Fruit fly (Drosophila melanogaster) whole organism, embryonic: Measurements from ENCODE around the gene CG7634.

Source experiments
- B-H1 ChIP-seq: fragments of 200-800 bp; sonication (Bioruptor generic); IDR thresholded peaks from 3 replicates; pipeline ENCODE4 v1.3.6; 2022; ENCODE audit warnings: missing biosample characterization, missing genetic modification characterization
- Bteb2 ChIP-seq: fragments of 200-800 bp; sonication (Bioruptor generic); optimal IDR thresholded peaks from 2 replicates; lab custom pipeline; 2016; ENCODE audit warnings: missing biosample characterization, missing genetic modification characterization
- CG12071 ChIP-seq: fragments of 200-800 bp; sonication (Bioruptor generic); optimal IDR thresholded peaks from 3 replicates; lab custom pipeline; 2018; ENCODE audit warnings: missing biosample characterization, mild to moderate bottlenecking, missing genetic modification characterization
- CG14441 ChIP-seq: fragments of 200-800 bp; sonication (Bioruptor generic); IDR thresholded peaks from 2 replicates; pipeline ENCODE4 v1.3.6; 2022; ENCODE audit warnings: missing biosample characterization, missing genetic modification characterization
- CG16779 ChIP-seq: fragments of 200-800 bp; sonication (Bioruptor generic); IDR thresholded peaks from 2 replicates; pipeline ENCODE4 v1.3.6; 2022; ENCODE audit warnings: missing biosample characterization, missing genetic modification characterization
- CG17359 ChIP-seq: fragments of 200-800 bp; sonication (Bioruptor generic); optimal IDR thresholded peaks from 3 replicates; lab custom pipeline; 2018; ENCODE audit warnings: missing biosample characterization, mild to moderate bottlenecking, missing genetic modification characterization, moderate library complexity
- CG2202 ChIP-seq: fragments of 200-800 bp; sonication (Bioruptor generic); optimal IDR thresholded peaks from 2 replicates; lab custom pipeline; 2018; ENCODE audit warnings: missing biosample characterization, mild to moderate bottlenecking, missing genetic modification characterization
- CG30020 ChIP-seq: fragments of 200-800 bp; optimal IDR thresholded peaks from 2 replicates; lab custom pipeline; 2019; ENCODE audit warnings: missing biosample characterization, mild to moderate bottlenecking, missing genetic modification characterization, moderate library complexity
- CG3163 ChIP-seq: fragments of 200-800 bp; sonication (Bioruptor generic); optimal IDR thresholded peaks from 3 replicates; lab custom pipeline; 2016; ENCODE audit warnings: missing biosample characterization, missing genetic modification characterization
- CG33557 ChIP-seq: fragments of 200-800 bp; sonication (Bioruptor generic); optimal IDR thresholded peaks from 2 replicates; lab custom pipeline; 2019; ENCODE audit warnings: missing biosample characterization, mild to moderate bottlenecking, missing genetic modification characterization, moderate library complexity
- CG4617 ChIP-seq: fragments of 200-800 bp; sonication (Bioruptor generic); optimal IDR thresholded peaks from 3 replicates; lab custom pipeline; 2016; ENCODE audit warnings: missing biosample characterization, missing genetic modification characterization, borderline replicate concordance
- CG7963 ChIP-seq: fragments of 200-800 bp; sonication (Bioruptor generic); IDR thresholded peaks from 3 replicates; pipeline ENCODE4 v1.3.6; 2022; ENCODE audit warnings: missing biosample characterization, missing genetic modification characterization; ENCODE audit not compliant: partially characterized antibody
- CG8478 ChIP-seq: fragments of >200 bp; optimal IDR thresholded peaks from 2 replicates; lab custom pipeline; 2018
- CG9817 ChIP-seq: fragments of 200-800 bp; sonication (Bioruptor generic); optimal IDR thresholded peaks from 2 replicates; lab custom pipeline; 2018; ENCODE audit warnings: missing biosample characterization, mild to moderate bottlenecking, missing genetic modification characterization, moderate library complexity
- CG9876 ChIP-seq: fragments of 200-800 bp; sonication (Bioruptor generic); optimal IDR thresholded peaks from 2 replicates; lab custom pipeline; 2016; ENCODE audit warnings: missing biosample characterization, missing genetic modification characterization
- D19B ChIP-seq: fragments of 200-800 bp; sonication (Bioruptor generic); optimal IDR thresholded peaks from 2 replicates; lab custom pipeline; 2017; ENCODE audit warnings: missing biosample characterization, mild to moderate bottlenecking, missing genetic modification characterization
- Dref ChIP-seq: fragments of 200-800 bp; sonication (Bioruptor generic); IDR thresholded peaks from 2 replicates; pipeline ENCODE4 v1.3.6; 2022; ENCODE audit warnings: missing biosample characterization, missing genetic modification characterization
- Drgx ChIP-seq: fragments of 200-800 bp; sonication (Bioruptor generic); IDR thresholded peaks from 2 replicates; pipeline ENCODE4 v1.3.6; 2022; ENCODE audit warnings: missing biosample characterization, missing genetic modification characterization
- E2f2 ChIP-seq: fragments of 200-800 bp; sonication (Bioruptor generic); IDR thresholded peaks from 2 replicates; pipeline ENCODE4 v1.3.6; 2022; ENCODE audit warnings: missing biosample characterization, missing genetic modification characterization
- Ets65A ChIP-seq: fragments of 200-800 bp; sonication (Bioruptor generic); peaks from one replicate; lab custom pipeline; 2016; ENCODE audit warnings: missing biosample characterization, missing genetic modification characterization
- Fer3 ChIP-seq: fragments of 200-800 bp; sonication (Bioruptor generic); optimal IDR thresholded peaks from 2 replicates; lab custom pipeline; 2018; ENCODE audit warnings: missing biosample characterization, mild to moderate bottlenecking, missing genetic modification characterization, moderate library complexity
- HLH54F ChIP-seq: fragments of 200-800 bp; sonication (Bioruptor generic); optimal IDR thresholded peaks from 3 replicates; lab custom pipeline; 2016; ENCODE audit warnings: missing biosample characterization, missing genetic modification characterization
- HmgZ ChIP-seq: fragments of 200-800 bp; sonication (Bioruptor generic); optimal IDR thresholded peaks from 2 replicates; lab custom pipeline; 2018; ENCODE audit warnings: missing biosample characterization, mild to moderate bottlenecking, missing genetic modification characterization
- Jarid2 ChIP-seq: fragments of 200-800 bp; sonication (Bioruptor generic); optimal IDR thresholded peaks from 3 replicates; lab custom pipeline; 2017; ENCODE audit warnings: mild to moderate bottlenecking, missing biosample characterization, missing genetic modification reagents, missing genetic modification characterization
- MTF-1 ChIP-seq: fragments of 200-800 bp; sonication (Bioruptor generic); optimal IDR thresholded peaks from 2 replicates; lab custom pipeline; 2018; ENCODE audit warnings: missing biosample characterization, mild to moderate bottlenecking, missing genetic modification characterization, borderline replicate concordance
- Med ChIP-seq: fragments of 200-800 bp; sonication (Bioruptor generic); peaks from one replicate; lab custom pipeline; 2016; ENCODE audit warnings: missing biosample characterization, missing genetic modification characterization, mild to moderate bottlenecking, inconsistent platforms, moderate library complexity
- NC2β ChIP-seq: fragments of 200-800 bp; sonication (Bioruptor generic); optimal IDR thresholded peaks from 2 replicates; lab custom pipeline; 2016; ENCODE audit warnings: missing biosample characterization, missing genetic modification characterization
- Pdp1 ChIP-seq, 2 experiments: fragments of 200-800 bp; sonication (Bioruptor generic); optimal IDR thresholded peaks; 3 replicates each; lab custom pipeline; 2016; ENCODE audit warnings: missing biosample characterization in 2 of 2, missing genetic modification characterization in 2 of 2, mild to moderate bottlenecking in 1 of 2, moderate library complexity in 1 of 2
- Scr ChIP-seq: fragments of 200-800 bp; sonication (Bioruptor generic); IDR thresholded peaks from 2 replicates; pipeline ENCODE4 v1.3.6; 2022; ENCODE audit warnings: missing biosample characterization, missing genetic modification characterization; ENCODE audit not compliant: partially characterized antibody
- bab2 ChIP-seq: fragments of 200-800 bp; sonication (Bioruptor generic); optimal IDR thresholded peaks from 2 replicates; lab custom pipeline; 2016; ENCODE audit warnings: missing biosample characterization, missing genetic modification characterization
- cas ChIP-seq: fragments of 200-800 bp; sonication (Bioruptor generic); IDR thresholded peaks from 2 replicates; pipeline ENCODE4 v1.3.6; 2022; ENCODE audit warnings: missing biosample characterization, missing genetic modification characterization
- caup ChIP-seq: fragments of 200-800 bp; sonication (Bioruptor generic); optimal IDR thresholded peaks from 3 replicates; lab custom pipeline; 2017; ENCODE audit warnings: missing biosample characterization, mild to moderate bottlenecking, missing genetic modification characterization, moderate library complexity; ENCODE audit not compliant: severe bottlenecking
- esg ChIP-seq: fragments of 200-800 bp; sonication (Bioruptor generic); conservative IDR thresholded peaks from 2 replicates; pipeline ENCODE4 v1.3.6; 2022; ENCODE audit warnings: missing biosample characterization, missing genetic modification characterization
- exex ChIP-seq: fragments of 200-800 bp; sonication (Bioruptor generic); optimal IDR thresholded peaks from 4 replicates; lab custom pipeline; 2018; ENCODE audit warnings: missing biosample characterization, mild to moderate bottlenecking, missing genetic modification characterization, moderate library complexity
- gem ChIP-seq: fragments of 200-800 bp; sonication (Bioruptor generic); optimal IDR thresholded peaks from 2 replicates; lab custom pipeline; 2019; ENCODE audit warnings: missing biosample characterization, mild to moderate bottlenecking, missing genetic modification characterization, moderate library complexity
- jigr1 ChIP-seq: fragments of 200-800 bp; sonication (Bioruptor generic); IDR thresholded peaks from 3 replicates; pipeline ENCODE4 v1.3.6; 2022; ENCODE audit warnings: missing biosample characterization, missing genetic modification characterization
- ken ChIP-seq: fragments of 200-800 bp; sonication (Bioruptor generic); IDR thresholded peaks from 3 replicates; pipeline ENCODE4 v1.3.6; 2022; ENCODE audit warnings: missing biosample characterization, missing genetic modification characterization
- kni ChIP-seq: fragments of 200-800 bp; sonication (Bioruptor generic); optimal IDR thresholded peaks from 3 replicates; lab custom pipeline; 2017; ENCODE audit warnings: mild to moderate bottlenecking, missing biosample characterization, missing genetic modification reagents, missing genetic modification characterization
- luna ChIP-seq: fragments of 200-800 bp; sonication (Bioruptor generic); optimal IDR thresholded peaks from 2 replicates; lab custom pipeline; 2016; ENCODE audit warnings: missing biosample characterization, missing genetic modification characterization
- phol ChIP-seq: fragments of 200-800 bp; sonication (Bioruptor generic); optimal IDR thresholded peaks from 3 replicates; lab custom pipeline; 2018; ENCODE audit warnings: missing biosample characterization, mild to moderate bottlenecking, missing genetic modification characterization, moderate library complexity
- sens ChIP-seq: fragments of 200-800 bp; sonication (Bioruptor generic); peaks from one replicate; lab custom pipeline; 2016; ENCODE audit warnings: missing biosample characterization, missing genetic modification characterization
- sna ChIP-seq: fragments of 200-800 bp; sonication (Bioruptor generic); IDR thresholded peaks from 2 replicates; pipeline ENCODE4 v1.3.6; 2022; ENCODE audit warnings: missing biosample characterization, missing genetic modification characterization; ENCODE audit not compliant: partially characterized antibody
- tio ChIP-seq: fragments of 200-800 bp; sonication (Bioruptor generic); optimal IDR thresholded peaks from 2 replicates; lab custom pipeline; 2017; ENCODE audit warnings: missing biosample characterization, missing genetic modification characterization, inconsistent platforms
- tx ChIP-seq: fragments of 200-800 bp; sonication (Bioruptor generic); optimal IDR thresholded peaks from 2 replicates; lab custom pipeline; 2016; ENCODE audit warnings: missing biosample characterization, missing genetic modification characterization
- vfl ChIP-seq: fragments of 200-800 bp; sonication (Bioruptor generic); optimal IDR thresholded peaks from 2 replicates; lab custom pipeline; 2016; ENCODE audit warnings: missing biosample characterization, missing genetic modification characterization

The CG7634 gene

DNA sequence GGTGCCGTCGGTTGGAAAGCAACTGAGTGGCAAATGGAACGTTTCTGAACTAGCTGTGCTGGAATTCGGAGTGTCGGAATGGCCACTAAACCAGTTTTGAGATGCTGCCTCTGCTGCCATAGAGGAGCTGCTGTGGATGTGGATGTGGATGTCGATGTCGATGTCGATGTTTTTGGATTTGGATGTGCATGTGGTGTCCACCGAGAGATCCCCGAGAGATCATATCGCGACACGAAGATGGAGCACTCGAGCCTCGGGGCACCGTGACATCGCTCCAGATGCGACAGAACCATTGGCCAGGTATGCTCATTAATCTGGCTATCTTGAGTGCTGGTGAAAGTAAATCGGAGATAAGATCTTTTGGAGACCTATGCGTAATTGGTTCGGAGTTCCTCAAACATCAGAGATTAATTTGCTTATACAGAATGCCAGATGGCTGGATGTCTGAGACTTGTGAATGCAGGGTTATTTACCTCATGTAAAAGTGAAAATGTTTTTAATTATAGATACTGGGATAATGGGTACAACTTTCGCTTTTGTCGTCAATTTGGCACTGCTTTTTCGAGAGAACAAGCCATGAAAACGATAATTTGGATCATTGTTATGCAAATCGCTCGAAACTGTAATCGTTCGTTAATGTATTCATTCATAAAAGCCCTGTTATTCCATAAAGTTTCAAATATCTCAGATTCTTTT, 6.9 kb upstream of the CG7634 start, which contains the start of gene CG7173 (continued):
- no peak for TF ChIP-seq CG17359 (tag; lab: Kevin White, UChicago)
- TF ChIP-seq phol, result no peak
- no peak for TF ChIP-seq kni (GFP tag; lab: Kevin White, UChicago)
- no peak for TF ChIP-seq esg
- no peak for TF ChIP-seq Drgx (GFP tag; lab: Robert Waterston, UW)

DNA sequence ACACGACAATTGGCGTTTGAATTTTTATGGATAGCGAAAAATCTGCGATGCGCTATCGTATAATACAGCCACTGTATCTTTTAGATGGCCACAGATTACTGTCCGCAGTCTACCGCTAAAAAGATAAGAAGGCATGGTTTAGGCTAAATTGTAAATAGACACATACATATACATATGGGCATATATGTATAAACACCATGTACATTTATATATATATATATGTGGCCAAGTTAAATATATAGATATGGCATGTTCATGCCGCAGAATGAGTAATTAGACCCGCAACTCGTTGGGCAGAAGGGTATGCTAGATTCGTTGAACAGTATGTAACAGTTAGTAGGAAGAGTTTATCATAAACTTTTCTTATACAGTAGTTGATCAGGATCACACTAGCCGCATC, 3.1 kb upstream of the CG7634 start, which contains the start of gene CapaR:
Gene CapaR (minus strand): TSS at position 101 of the 400 bp plus-strand sequence.
- TF ChIP-seq CG30020 (tag; lab: Kevin White, UChicago), result no peak
- TF ChIP-seq phol, result no peak
- no peak for TF ChIP-seq HLH54F (GFP tag; lab: Kevin White, UChicago)
- TF ChIP-seq caup, result no peak
- TF ChIP-seq CG9817, result no peak
- peak; percentile 22 for TF ChIP-seq D19B (GFP tag; lab: Kevin White, UChicago)
- no peak for TF ChIP-seq CG4617 (GFP tag; lab: Kevin White, UChicago)
- no peak for TF ChIP-seq cas (GFP tag; lab: Robert Waterston, UW)
- no peak for TF ChIP-seq luna (GFP tag; lab: Kevin White, UChicago)
- TF ChIP-seq Ets65A (GFP tag; lab: Kevin White, UChicago), result peak; percentile 37
- TF ChIP-seq CG16779, result no peak
- no peak for TF ChIP-seq CG7963 (GFP tag; lab: Robert Waterston, UW)
- TF ChIP-seq, all 482 proteins: peak for 2

dm6 chr3L:21568254-21568653, 3.0 kb downstream of the CG7634 start:
- peak; percentile 44 for TF ChIP-seq sens
- TF ChIP-seq CG3163 (GFP tag; lab: Kevin White, UChicago), result no peak
- TF ChIP-seq ken (GFP tag; lab: Robert Waterston, UW), result no peak
- TF ChIP-seq Pdp1 (GFP tag; optimal IDR thresholded peaks at IDR 0.05; lab: Kevin White, UChicago), result peak in 1 of 2 experiments; percentile 92
- no peak for TF ChIP-seq bab2 (GFP tag; lab: Kevin White, UChicago)
- TF ChIP-seq Ets65A (GFP tag; lab: Kevin White, UChicago), result peak; percentile 85
- no peak for TF ChIP-seq CG12071 (GFP tag; lab: Kevin White, UChicago)
- TF ChIP-seq Med, result peak; percentile 65
- no peak for TF ChIP-seq E2f2 (GFP tag; lab: Robert Waterston, UW)
- TF ChIP-seq, all 482 proteins: peak for 4

- peak; percentile 42 for TF ChIP-seq HmgZ (tag; lab: Kevin White, UChicago)
- no peak for TF ChIP-seq Jarid2
- peak; percentile 78 for TF ChIP-seq HLH54F (GFP tag; lab: Kevin White, UChicago)
- peak; percentile 39; the same call in 1 of the 3 replicates for TF ChIP-seq jigr1
- TF ChIP-seq Bteb2 (GFP tag; lab: Kevin White, UChicago), result peak; percentile 73
- TF ChIP-seq CG9876 (GFP tag; lab: Kevin White, UChicago), result peak; percentile 48
- TF ChIP-seq B-H1, result peak; percentile 49; the same call in 1 of the 3 replicates
- no peak for TF ChIP-seq CG8478 (lab: Kevin White, UChicago)
- peak; percentile 47 for TF ChIP-seq exex (tag; lab: Kevin White, UChicago)
- no peak for TF ChIP-seq CG2202 (tag; lab: Kevin White, UChicago)
- peak; percentile 63 for TF ChIP-seq Dref (GFP tag; lab: Robert Waterston, UW)
- TF ChIP-seq Fer3 (tag; lab: Kevin White, UChicago), result peak; percentile 46
- peak; percentile 48; the same call in 1 of the 2 replicates for TF ChIP-seq CG14441
- TF ChIP-seq CG33557 (GFP tag; lab: Kevin White, UChicago), result peak; percentile 61
- peak; percentile 35 for TF ChIP-seq NC2β
- peak; percentile 46 for TF ChIP-seq vfl (GFP tag; lab: Kevin White, UChicago)
- TF ChIP-seq Scr, result peak; percentile 46
- TF ChIP-seq tio (GFP tag; lab: Kevin White, UChicago), result peak; percentile 58
- TF ChIP-seq gem, result peak; percentile 82
- peak; percentile 66 for TF ChIP-seq tx (GFP tag; lab: Kevin White, UChicago)
- no peak for TF ChIP-seq sna (GFP tag; lab: Robert Waterston, UW)
- no peak for TF ChIP-seq MTF-1 (GFP tag; lab: Kevin White, UChicago)
These were observed 3.7 kb downstream of the CG7634 start, which contains the start of the genes CRIF and SMC5 for dm6 chr3L:21568848-21569372. CRIF (minus strand) TSS chr3L:21568898. SMC5 (plus strand) TSS chr3L:21569176.
